Worm (Caenorhabditis elegans) whole organism, L1 larva: ENCODE results near the gene F26F4.8.
A peak's percentile ranks its signal among the peaks of the same experiment; 100 is the strongest.

Experiments
- C04F5.9 ChIP-seq: sonication (generic microtip); optimal IDR thresholded peaks from 2 replicates; lab custom pipeline; 2016; ENCODE audit warnings: missing genetic modification characterization, missing compliant biosample characterization
- Y116A8C.19 ChIP-seq: sonication (generic microtip); optimal IDR thresholded peaks from 2 replicates; lab custom pipeline; 2016; ENCODE audit warnings: missing compliant biosample characterization, missing genetic modification characterization, borderline replicate concordance
- aly-2 ChIP-seq: fragments of 150-350 bp; optimal IDR thresholded peaks from 2 replicates; lab custom pipeline; 2014; ENCODE audit warnings: missing biosample characterization, missing genetic modification characterization
- blmp-1 ChIP-seq: fragments of 150-350 bp; optimal IDR thresholded peaks from 2 replicates; lab custom pipeline; 2014; ENCODE audit warnings: missing biosample characterization, missing genetic modification characterization
- ceh-82 ChIP-seq, 3 experiments: fragments of 150-350 bp in 1 of 3; sonication (generic microtip) in 2 of 3; optimal IDR thresholded peaks; 2 replicates each; lab custom pipeline; 2014 to 2017; ENCODE audit warnings: missing biosample characterization in 3 of 3, missing genetic modification characterization in 3 of 3
- ceh-90 ChIP-seq: sonication (generic microtip); optimal IDR thresholded peaks from 2 replicates; lab custom pipeline; 2016; ENCODE audit warnings: missing genetic modification characterization, missing compliant biosample characterization
- ces-1 ChIP-seq: fragments of 150-350 bp; optimal IDR thresholded peaks from 2 replicates; lab custom pipeline; 2014; ENCODE audit warnings: missing biosample characterization, missing genetic modification reagents, missing genetic modification characterization
- dpl-1 ChIP-seq, 3 experiments: fragments of 150-350 bp in 2 of 3; sonication (generic microtip) in 1 of 3; optimal IDR thresholded peaks; 2 replicates each; lab custom pipeline; 2014 to 2017; ENCODE audit warnings: missing biosample characterization in 3 of 3, missing genetic modification characterization in 3 of 3, missing genetic modification reagents in 3 of 3
- dsc-1 ChIP-seq: sonication (generic microtip); optimal IDR thresholded peaks from 2 replicates; lab custom pipeline; 2016; ENCODE audit warnings: mild to moderate bottlenecking, missing genetic modification characterization, missing compliant biosample characterization
- efl-1 ChIP-seq, 4 experiments: fragments of 150-350 bp; optimal IDR thresholded peaks in 3 of 4; peaks in 1 of 4; 1 replicate in 1 of 4; 2 replicates in 3 of 4; lab custom pipeline; 2014; ENCODE audit warnings: missing biosample characterization in 2 of 4, missing genetic modification characterization in 2 of 4, missing genetic modification reagents in 2 of 4
- egl-13 ChIP-seq: sonication (generic microtip); optimal IDR thresholded peaks from 2 replicates; lab custom pipeline; 2016; ENCODE audit warnings: missing genotype, missing genetic modification reagents, missing genetic modification characterization, missing compliant biosample characterization
- fkh-10 ChIP-seq: sonication (generic microtip); optimal IDR thresholded peaks from 2 replicates; lab custom pipeline; 2017; ENCODE audit warnings: missing biosample characterization, missing genetic modification reagents, missing genetic modification characterization
- fkh-4 ChIP-seq: sonication (generic microtip); optimal IDR thresholded peaks from 2 replicates; lab custom pipeline; 2016; ENCODE audit warnings: missing compliant biosample characterization, missing genetic modification characterization, borderline replicate concordance
- fkh-8 ChIP-seq: sonication (generic microtip); optimal IDR thresholded peaks from 2 replicates; lab custom pipeline; 2016; ENCODE audit warnings: mild to moderate bottlenecking, missing genetic modification characterization, missing compliant biosample characterization
- hlh-17 ChIP-seq: fragments of 200-800 bp; sonication (Bioruptor generic); optimal IDR thresholded peaks from 2 replicates; lab custom pipeline; 2018; ENCODE audit warnings: missing genetic modification characterization, mild to moderate bottlenecking, missing compliant biosample characterization, moderate library complexity, borderline replicate concordance
- hlh-4 ChIP-seq: sonication (generic microtip); optimal IDR thresholded peaks from 2 replicates; lab custom pipeline; 2016; ENCODE audit warnings: mild to moderate bottlenecking, missing genetic modification characterization, missing compliant biosample characterization
- irx-1 ChIP-seq: sonication (generic microtip); optimal IDR thresholded peaks from 2 replicates; lab custom pipeline; 2016; ENCODE audit warnings: missing genetic modification characterization, missing compliant biosample characterization
- lin-14 ChIP-seq: fragments of 200-800 bp; sonication (Bioruptor generic); optimal IDR thresholded peaks from 2 replicates; lab custom pipeline; 2018; ENCODE audit warnings: mild to moderate bottlenecking, missing genetic modification characterization, moderate library complexity, missing compliant biosample characterization
- lin-35 ChIP-seq, 2 experiments: fragments of 150-350 bp; optimal IDR thresholded peaks; 2 replicates each; lab custom pipeline; 2014; ENCODE audit warnings: missing biosample characterization in 2 of 2, missing genetic modification characterization in 2 of 2, missing genetic modification reagents in 2 of 2
- lsy-2 ChIP-seq, 2 experiments: fragments of 150-350 bp; optimal IDR thresholded peaks; 2 replicates each; lab custom pipeline; 2014; ENCODE audit warnings: missing biosample characterization in 2 of 2, missing genetic modification characterization in 2 of 2
- mdl-1 ChIP-seq, 2 experiments: fragments of 150-350 bp; optimal IDR thresholded peaks; 2 replicates each; lab custom pipeline; 2014 to 2017; ENCODE audit warnings: missing biosample characterization in 2 of 2, missing genetic modification characterization in 2 of 2, inconsistent platforms in 1 of 2
- mep-1 ChIP-seq: fragments of 150-350 bp; optimal IDR thresholded peaks from 2 replicates; lab custom pipeline; 2014; ENCODE audit warnings: missing biosample characterization, missing genetic modification characterization
- nhr-19 ChIP-seq: fragments of 200-800 bp; sonication (Bioruptor generic); conservative IDR thresholded peaks from 2 replicates; pipeline ENCODE4 v1.3.6; 2022; ENCODE audit warnings: missing genetic modification characterization, missing compliant biosample characterization
- nhr-20 ChIP-seq: sonication (generic microtip); optimal IDR thresholded peaks from 2 replicates; lab custom pipeline; 2016; ENCODE audit warnings: mild to moderate bottlenecking, missing genetic modification characterization, missing compliant biosample characterization
- nhr-47 ChIP-seq: sonication (generic microtip); optimal IDR thresholded peaks from 2 replicates; lab custom pipeline; 2016; ENCODE audit warnings: mild to moderate bottlenecking, missing genetic modification characterization, moderate library complexity, missing compliant biosample characterization
- nhr-71 ChIP-seq: sonication (generic microtip); optimal IDR thresholded peaks from 2 replicates; lab custom pipeline; 2016; ENCODE audit warnings: mild to moderate bottlenecking, missing genetic modification characterization, moderate library complexity, missing compliant biosample characterization
- nhr-76 ChIP-seq: sonication (generic microtip); optimal IDR thresholded peaks from 2 replicates; lab custom pipeline; 2017; ENCODE audit warnings: missing biosample characterization, missing genetic modification characterization
- nhr-85 ChIP-seq: sonication (generic microtip); peaks from one replicate; lab custom pipeline; 2016; ENCODE audit warnings: missing genetic modification characterization, inconsistent platforms, missing compliant biosample characterization
- pag-3 ChIP-seq: sonication (generic microtip); optimal IDR thresholded peaks from 2 replicates; lab custom pipeline; 2017; ENCODE audit warnings: missing genetic modification characterization, mild to moderate bottlenecking, missing compliant biosample characterization, antibody characterized with exemption, borderline replicate concordance; ENCODE audit not compliant: insufficient read depth
- rnt-1 ChIP-seq: sonication (generic microtip); optimal IDR thresholded peaks from 2 replicates; lab custom pipeline; 2016; ENCODE audit warnings: mild to moderate bottlenecking, missing genetic modification characterization, moderate library complexity, missing compliant biosample characterization
- skn-1 ChIP-seq: fragments of 150-350 bp; optimal IDR thresholded peaks from 2 replicates; lab custom pipeline; 2014; ENCODE audit warnings: missing biosample characterization, missing genetic modification characterization
- snpc-4 ChIP-seq: fragments of 150-350 bp; optimal IDR thresholded peaks from 2 replicates; lab custom pipeline; 2014; ENCODE audit warnings: missing biosample characterization, missing genetic modification characterization
- snu-23 ChIP-seq: sonication (generic microtip); optimal IDR thresholded peaks from 2 replicates; lab custom pipeline; 2016; ENCODE audit warnings: missing genetic modification characterization, missing compliant biosample characterization
- swsn-7 ChIP-seq: sonication (generic microtip); optimal IDR thresholded peaks from 2 replicates; lab custom pipeline; 2016; ENCODE audit warnings: missing genetic modification characterization, missing compliant biosample characterization
- tbx-2 ChIP-seq: sonication (generic microtip); optimal IDR thresholded peaks from 2 replicates; lab custom pipeline; 2016; ENCODE audit warnings: missing genetic modification characterization, missing compliant biosample characterization
- unc-30 ChIP-seq: sonication (generic microtip); optimal IDR thresholded peaks from 2 replicates; lab custom pipeline; 2017; ENCODE audit warnings: missing biosample characterization, missing genetic modification characterization
- unc-62 ChIP-seq: fragments of 150-350 bp; optimal IDR thresholded peaks from 2 replicates; lab custom pipeline; 2014; ENCODE audit warnings: missing biosample characterization, missing genetic modification reagents, missing genetic modification characterization
- unc-86 ChIP-seq: sonication (generic microtip); optimal IDR thresholded peaks from 2 replicates; lab custom pipeline; 2016; ENCODE audit warnings: missing genetic modification characterization, missing compliant biosample characterization
- xbp-1 ChIP-seq: sonication (generic microtip); optimal IDR thresholded peaks from 2 replicates; lab custom pipeline; 2016; ENCODE audit warnings: missing genetic modification characterization, missing compliant biosample characterization
- ztf-4 ChIP-seq: fragments of 150-350 bp; optimal IDR thresholded peaks from 2 replicates; lab custom pipeline; 2014; ENCODE audit warnings: missing biosample characterization, missing genetic modification characterization

Gene F26F4.8

DNA sequence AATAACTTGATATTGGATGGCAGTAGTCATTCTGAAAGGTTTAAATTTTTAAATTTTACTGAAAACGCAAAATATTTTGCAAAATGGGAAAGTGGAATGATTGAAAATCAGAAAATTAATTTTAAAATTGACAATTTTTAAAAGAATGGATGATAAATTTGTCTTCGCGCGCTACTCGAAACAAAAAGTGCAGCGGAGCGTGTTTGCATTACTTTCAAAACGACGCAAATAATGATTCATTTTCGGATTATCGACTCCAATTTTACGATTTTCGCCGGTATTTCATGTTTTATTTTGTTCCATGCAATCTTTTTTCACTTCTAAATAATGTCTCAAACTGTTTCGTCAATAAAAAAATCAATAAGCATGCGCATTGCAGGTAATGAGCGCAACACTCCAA, 27.0 kb downstream of the F26F4.8 start, which contains the start of the genes tost-1 and arx-6 (continued):
- TF ChIP-seq unc-62 (GFP tag; lab: Kevin White, UChicago) (no peak), efl-1 (optimal IDR thresholded peaks at IDR 0.05; lab: Kevin White, UChicago) (peak; percentile 90 to 96), efl-1 (GFP tag; optimal IDR thresholded peaks at IDR 0.05 in 1 of 2; lab: Kevin White, UChicago) (peak; percentile 90 to 99), nhr-19 (peak; percentile 20; the same call in 1 of the 2 replicates), ces-1 (no peak), xbp-1 (tag; lab: Kevin White, UChicago) (peak; percentile 36), lin-35 (GFP tag; optimal IDR thresholded peaks at IDR 0.05; lab: Kevin White, UChicago) (peak; percentile 85 to 94), mdl-1 (tag; optimal IDR thresholded peaks at IDR 0.05; lab: Kevin White, UChicago) (no peak), Y116A8C.19 (tag; lab: Kevin White, UChicago) (no peak), dpl-1 (GFP tag; optimal IDR thresholded peaks at IDR 0.05; lab: Kevin White, UChicago) (peak; percentile 84 to 92 (median 89)), ztf-4 (tag; lab: Kevin White, UChicago) (no peak), ceh-90 (tag; lab: Kevin White, UChicago) (no peak), nhr-71 (tag; lab: Kevin White, UChicago) (peak; percentile 51), hlh-4 (tag; lab: Kevin White, UChicago) (no peak), unc-30 (tag; lab: Kevin White, UChicago) (no peak), nhr-76 (tag; lab: Kevin White, UChicago) (no peak), hlh-17 (no peak), tbx-2 (peak; percentile 27), nhr-20 (tag; lab: Kevin White, UChicago) (peak; percentile 36), C04F5.9 (tag; lab: Kevin White, UChicago) (peak; percentile 5), skn-1 (tag; lab: Kevin White, UChicago) (peak; percentile 69), pag-3 (tag; lab: Kevin White, UChicago) (no peak), mep-1 (peak; percentile 39), ceh-82 (tag; optimal IDR thresholded peaks at IDR 0.05; lab: Kevin White, UChicago) (peak in 2 of 3 experiments; percentile 2 to 30), snpc-4 (tag; lab: Kevin White, UChicago) (no peak), swsn-7 (tag; lab: Kevin White, UChicago) (peak; percentile 23), fkh-8 (tag; lab: Kevin White, UChicago) (peak; percentile 16), fkh-4 (tag; lab: Kevin White, UChicago) (no peak), snu-23 (GFP tag; lab: Kevin White, UChicago) (peak; percentile 62), irx-1 (no peak), rnt-1 (tag; lab: Kevin White, UChicago) (peak; percentile 41)

- TF ChIP-seq fkh-8 (tag; lab: Kevin White, UChicago) (peak; percentile 77), swsn-7 (tag; lab: Kevin White, UChicago) (peak; percentile 2), lin-35 (GFP tag; optimal IDR thresholded peaks at IDR 0.05; lab: Kevin White, UChicago) (peak in 1 of 2 experiments; percentile 20), lin-14 (GFP tag; lab: Kevin White, UChicago) (peak; percentile 61), ceh-82 (tag; optimal IDR thresholded peaks at IDR 0.05; lab: Kevin White, UChicago) (peak in 2 of 3 experiments; percentile 3 to 6), aly-2 (tag; lab: Kevin White, UChicago) (no peak), fkh-10 (GFP tag; lab: Kevin White, UChicago) (peak; percentile 42), egl-13 (tag; lab: Kevin White, UChicago) (peak; percentile 47), mep-1 (peak; percentile 38), nhr-85 (tag; lab: Kevin White, UChicago) (no peak), Y116A8C.19 (tag; lab: Kevin White, UChicago) (no peak), dsc-1 (tag; lab: Kevin White, UChicago) (peak; percentile 56), blmp-1 (tag; lab: Kevin White, UChicago) (no peak), efl-1 (optimal IDR thresholded peaks at IDR 0.05; lab: Kevin White, UChicago) (peak; percentile 2 to 34), efl-1 (GFP tag; optimal IDR thresholded peaks at IDR 0.05 in 1 of 2; lab: Kevin White, UChicago) (peak in 1 of 2 experiments; percentile 62), lsy-2 (tag; optimal IDR thresholded peaks at IDR 0.05; lab: Kevin White, UChicago) (peak in 1 of 2 experiments; percentile 7), dpl-1 (GFP tag; optimal IDR thresholded peaks at IDR 0.05; lab: Kevin White, UChicago) (peak in 1 of 3 experiments; percentile 40), unc-86 (peak; percentile 50), pag-3 (tag; lab: Kevin White, UChicago) (no peak), nhr-47 (tag; lab: Kevin White, UChicago) (peak; percentile 3), nhr-19 (no peak)
These were observed 29.6 kb downstream of the F26F4.8 start for ce11 chrIII:4875663-4876062.
